Worm (Caenorhabditis elegans) whole organism, late embryonic: ENCODE data around the gene F58G6.3.

ENCODE experiments used
- ama-1 ChIP-seq: fragments of 150-350 bp; optimal IDR thresholded peaks from 2 replicates; lab custom pipeline; 2014
- ceh-2 ChIP-seq: sonication (generic microtip); optimal IDR thresholded peaks from 2 replicates; lab custom pipeline; 2016; ENCODE audit warnings: missing genotype, missing genetic modification characterization, missing compliant biosample characterization
- nhr-11 ChIP-seq: fragments of 150-350 bp; optimal IDR thresholded peaks from 2 replicates; lab custom pipeline; 2014; ENCODE audit warnings: missing biosample characterization, missing genetic modification characterization
- pag-3 ChIP-seq: sonication (generic microtip); optimal IDR thresholded peaks from 2 replicates; lab custom pipeline; 2016; ENCODE audit warnings: missing compliant biosample characterization, missing genetic modification characterization, borderline replicate concordance
- unc-86 ChIP-seq: sonication (generic microtip); optimal IDR thresholded peaks from 2 replicates; lab custom pipeline; 2016; ENCODE audit warnings: missing genetic modification characterization, missing compliant biosample characterization

- TF ChIP-seq unc-86 (tag; lab: Kevin White, UChicago) (no peak), ama-1 (no peak), pag-3 (tag; lab: Kevin White, UChicago) (no peak), ceh-2 (tag; lab: Kevin White, UChicago) (no peak), nhr-11 (tag; lab: Kevin White, UChicago) (no peak)
These were observed 23.2 kb downstream of the F58G6.3 start for ce11 chrIV:9676535-9676934.
